Fruit fly (Drosophila melanogaster) whole organism, embryonic: ENCODE data around the gene Hs2st.

Source experiments
- Atf-2 ChIP-seq: fragments of 200-800 bp; sonication (Bioruptor generic); optimal IDR thresholded peaks from 2 replicates; lab custom pipeline; 2016; ENCODE audit warnings: missing biosample characterization, missing genetic modification characterization
- B-H2 ChIP-seq: fragments of 200-800 bp; sonication (Bioruptor generic); optimal IDR thresholded peaks from 2 replicates; lab custom pipeline; 2018; ENCODE audit warnings: missing biosample characterization, mild to moderate bottlenecking, missing genetic modification characterization
- CG11247 ChIP-seq: fragments of 200-800 bp; sonication (Bioruptor generic); IDR thresholded peaks from 2 replicates; pipeline ENCODE4 v1.3.6; 2022; ENCODE audit warnings: missing biosample characterization, missing genetic modification characterization
- CG12299 ChIP-seq: fragments of 200-800 bp; sonication (Bioruptor generic); optimal IDR thresholded peaks from 2 replicates; lab custom pipeline; 2018; ENCODE audit warnings: missing biosample characterization, mild to moderate bottlenecking, missing genetic modification characterization
- CG12769 ChIP-seq: fragments of 200-800 bp; sonication (Bioruptor generic); optimal IDR thresholded peaks from 2 replicates; lab custom pipeline; 2019; ENCODE audit warnings: missing biosample characterization, mild to moderate bottlenecking, missing genetic modification characterization, moderate library complexity
- CG1529 ChIP-seq: fragments of 200-800 bp; sonication (Bioruptor generic); optimal IDR thresholded peaks from 3 replicates; lab custom pipeline; 2018; ENCODE audit warnings: missing biosample characterization, missing genetic modification characterization
- CG1602 ChIP-seq: fragments of 200-800 bp; sonication (Bioruptor generic); optimal IDR thresholded peaks from 3 replicates; lab custom pipeline; 2016; ENCODE audit warnings: missing biosample characterization, missing genetic modification characterization
- CG1603 ChIP-seq: fragments of 200-800 bp; sonication (Bioruptor generic); optimal IDR thresholded peaks from 2 replicates; lab custom pipeline; 2019; ENCODE audit warnings: missing biosample characterization, mild to moderate bottlenecking, missing genetic modification characterization, moderate library complexity
- CG16779 ChIP-seq: fragments of 200-800 bp; sonication (Bioruptor generic); IDR thresholded peaks from 2 replicates; pipeline ENCODE4 v1.3.6; 2022; ENCODE audit warnings: missing biosample characterization, missing genetic modification characterization
- CG17328 ChIP-seq: fragments of 200-800 bp; sonication (Bioruptor generic); IDR thresholded peaks from 2 replicates; pipeline ENCODE4 v1.3.6; 2022; ENCODE audit warnings: missing biosample characterization, missing genetic modification characterization
- CG17361 ChIP-seq: fragments of 200-800 bp; sonication (Bioruptor generic); IDR thresholded peaks from 3 replicates; pipeline ENCODE4 v1.3.6; 2022; ENCODE audit warnings: missing biosample characterization, missing genetic modification characterization
- CG3838 ChIP-seq: fragments of 200-800 bp; sonication (Bioruptor generic); optimal IDR thresholded peaks from 3 replicates; lab custom pipeline; 2016; ENCODE audit warnings: missing biosample characterization, missing genetic modification characterization
- CG4820 ChIP-seq: fragments of 200-800 bp; sonication (Bioruptor generic); optimal IDR thresholded peaks from 3 replicates; lab custom pipeline; 2016; ENCODE audit warnings: missing biosample characterization, missing genetic modification characterization
- CG6175 ChIP-seq: fragments of 200-800 bp; sonication (Bioruptor generic); IDR thresholded peaks from 3 replicates; pipeline ENCODE4 v1.3.6; 2022; ENCODE audit warnings: missing biosample characterization, missing genetic modification characterization
- CG6813 ChIP-seq: fragments of 200-800 bp; sonication (Bioruptor generic); optimal IDR thresholded peaks from 2 replicates; lab custom pipeline; 2017; ENCODE audit warnings: missing biosample characterization, missing genetic modification characterization, mild to moderate bottlenecking, moderate library complexity, missing genetic modification reagents
- CG7839 ChIP-seq: fragments of 200-800 bp; sonication (Bioruptor generic); optimal IDR thresholded peaks from 3 replicates; lab custom pipeline; 2018; ENCODE audit warnings: missing biosample characterization, mild to moderate bottlenecking, missing genetic modification characterization, moderate library complexity
- CG8944 ChIP-seq: fragments of 200-800 bp; sonication (Bioruptor generic); optimal IDR thresholded peaks from 3 replicates; lab custom pipeline; 2016; ENCODE audit warnings: missing biosample characterization, missing genetic modification characterization
- CG9609 ChIP-seq: fragments of 200-800 bp; sonication (Bioruptor generic); optimal IDR thresholded peaks from 3 replicates; lab custom pipeline; 2016; ENCODE audit warnings: missing biosample characterization, missing genetic modification characterization
- Dref ChIP-seq: fragments of 200-800 bp; sonication (Bioruptor generic); IDR thresholded peaks from 2 replicates; pipeline ENCODE4 v1.3.6; 2022; ENCODE audit warnings: missing biosample characterization, missing genetic modification characterization
- ERR ChIP-seq: fragments of 200-800 bp; sonication (Bioruptor generic); optimal IDR thresholded peaks from 2 replicates; lab custom pipeline; 2016; ENCODE audit warnings: missing biosample characterization, missing genetic modification characterization
- Gsc ChIP-seq: fragments of 200-800 bp; sonication (Bioruptor generic); IDR thresholded peaks from 2 replicates; pipeline ENCODE4 v1.3.6; 2022; ENCODE audit warnings: missing biosample characterization, missing genetic modification characterization
- Hr3 ChIP-seq: fragments of 200-800 bp; sonication (Bioruptor generic); optimal IDR thresholded peaks from 3 replicates; lab custom pipeline; 2016; ENCODE audit warnings: missing biosample characterization, missing genetic modification characterization
- Lhr ChIP-seq: fragments of 200-800 bp; sonication (Bioruptor generic); optimal IDR thresholded peaks from 3 replicates; lab custom pipeline; 2017; ENCODE audit warnings: mild to moderate bottlenecking, missing biosample characterization, missing genetic modification reagents, missing genetic modification characterization
- Max ChIP-seq: fragments of 200-800 bp; sonication (Bioruptor generic); optimal IDR thresholded peaks from 2 replicates; lab custom pipeline; 2016; ENCODE audit warnings: missing biosample characterization, mild to moderate bottlenecking, missing genetic modification characterization
- NFAT ChIP-seq: fragments of 200-800 bp; sonication (Bioruptor generic); IDR thresholded peaks from 2 replicates; pipeline ENCODE4 v1.3.6; 2022; ENCODE audit warnings: missing biosample characterization, missing genetic modification characterization
- Side ChIP-seq: fragments of 200-800 bp; sonication (Bioruptor generic); optimal IDR thresholded peaks from 2 replicates; lab custom pipeline; 2016; ENCODE audit warnings: missing biosample characterization, missing genetic modification characterization
- Sox102F ChIP-seq: fragments of 200-800 bp; sonication (Bioruptor generic); optimal IDR thresholded peaks from 2 replicates; lab custom pipeline; 2018; ENCODE audit warnings: missing biosample characterization, mild to moderate bottlenecking, missing genetic modification characterization, moderate library complexity
- Usf ChIP-seq: fragments of 200-800 bp; sonication (Bioruptor generic); optimal IDR thresholded peaks from 2 replicates; lab custom pipeline; 2017; ENCODE audit warnings: missing genotype, missing biosample characterization, missing genetic modification characterization
- Xrp1 ChIP-seq: fragments of 200-800 bp; sonication (Bioruptor generic); IDR thresholded peaks from 2 replicates; pipeline ENCODE4 v1.3.6; 2022; ENCODE audit warnings: missing biosample characterization, missing genetic modification characterization
- ab ChIP-seq: fragments of 200-800 bp; sonication (Bioruptor generic); optimal IDR thresholded peaks from 2 replicates; lab custom pipeline; 2016; ENCODE audit warnings: missing biosample characterization, missing genetic modification characterization
- ac ChIP-seq: fragments of 200-800 bp; sonication (Bioruptor generic); optimal IDR thresholded peaks from 3 replicates; lab custom pipeline; 2017; ENCODE audit warnings: missing biosample characterization, mild to moderate bottlenecking, missing genetic modification characterization
- amos ChIP-seq: fragments of 200-800 bp; sonication (Bioruptor generic); IDR thresholded peaks from 2 replicates; pipeline ENCODE4 v1.3.6; 2022; ENCODE audit warnings: missing biosample characterization, missing genetic modification characterization; ENCODE audit not compliant: partially characterized antibody
- danr ChIP-seq: fragments of 200-800 bp; sonication (Bioruptor generic); IDR thresholded peaks from 2 replicates; pipeline ENCODE4 v1.3.6; 2022; ENCODE audit warnings: missing biosample characterization, missing genetic modification characterization
- dmrt11E ChIP-seq: fragments of 200-800 bp; sonication (Bioruptor generic); optimal IDR thresholded peaks from 3 replicates; lab custom pipeline; 2018; ENCODE audit warnings: missing biosample characterization, mild to moderate bottlenecking, missing genetic modification characterization, moderate library complexity
- dpn ChIP-seq, 2 experiments: fragments of 200-800 bp; sonication (Bioruptor generic); optimal IDR thresholded peaks; 3 replicates each; lab custom pipeline; 2016; ENCODE audit warnings: missing biosample characterization in 2 of 2, missing genetic modification characterization in 2 of 2
- ewg ChIP-seq: fragments of 200-800 bp; sonication (Bioruptor generic); optimal IDR thresholded peaks from 3 replicates; lab custom pipeline; 2017; ENCODE audit warnings: mild to moderate bottlenecking, missing biosample characterization, missing genetic modification reagents, missing genetic modification characterization
- inv ChIP-seq: fragments of 200-800 bp; sonication (Bioruptor generic); IDR thresholded peaks from 2 replicates; pipeline ENCODE4 v1.3.6; 2022; ENCODE audit warnings: missing biosample characterization, missing genetic modification characterization; ENCODE audit not compliant: partially characterized antibody
- klu ChIP-seq: fragments of 200-800 bp; sonication (Bioruptor generic); IDR thresholded peaks from 2 replicates; pipeline ENCODE4 v1.3.6; 2022; ENCODE audit warnings: missing biosample characterization, missing genetic modification characterization
- nerfin-1 ChIP-seq: fragments of 200-800 bp; sonication (Bioruptor generic); optimal IDR thresholded peaks from 3 replicates; lab custom pipeline; 2019; ENCODE audit warnings: missing biosample characterization, mild to moderate bottlenecking, missing genetic modification characterization, moderate library complexity
- nmo ChIP-seq: fragments of 200-800 bp; sonication (Bioruptor generic); optimal IDR thresholded peaks from 2 replicates; lab custom pipeline; 2018; ENCODE audit warnings: missing biosample characterization, mild to moderate bottlenecking, missing genetic modification characterization, moderate library complexity
- oc ChIP-seq: fragments of 200-800 bp; sonication (Bioruptor generic); optimal IDR thresholded peaks from 2 replicates; lab custom pipeline; 2018; ENCODE audit warnings: missing biosample characterization, mild to moderate bottlenecking, missing genetic modification characterization, moderate library complexity
- odd ChIP-seq: fragments of 200-800 bp; sonication (Bioruptor generic); optimal IDR thresholded peaks from 2 replicates; lab custom pipeline; 2017; ENCODE audit warnings: missing biosample characterization, mild to moderate bottlenecking, missing genetic modification characterization
- org-1 ChIP-seq: fragments of 200-800 bp; sonication (Bioruptor generic); optimal IDR thresholded peaks from 2 replicates; lab custom pipeline; 2017; ENCODE audit warnings: missing biosample characterization, missing genetic modification characterization
- p53 ChIP-seq: fragments of 200-800 bp; sonication (Bioruptor generic); optimal IDR thresholded peaks from 2 replicates; lab custom pipeline; 2016; ENCODE audit warnings: missing biosample characterization, missing genetic modification characterization
- ranshi ChIP-seq: fragments of 200-800 bp; sonication (Bioruptor generic); IDR thresholded peaks from 2 replicates; pipeline ENCODE4 v1.3.6; 2022; ENCODE audit warnings: missing biosample characterization, missing genetic modification characterization
- ssp ChIP-seq: fragments of 200-800 bp; sonication (Bioruptor generic); IDR thresholded peaks from 2 replicates; pipeline ENCODE4 v1.3.6; 2022; ENCODE audit warnings: missing biosample characterization, missing genetic modification characterization
- tgo ChIP-seq: fragments of 200-800 bp; sonication (Bioruptor generic); IDR thresholded peaks from 3 replicates; pipeline ENCODE4 v1.3.6; 2022; ENCODE audit warnings: missing biosample characterization, missing genetic modification characterization
- trem ChIP-seq: fragments of 200-800 bp; optimal IDR thresholded peaks from 3 replicates; lab custom pipeline; 2019; ENCODE audit warnings: missing biosample characterization, mild to moderate bottlenecking, missing genetic modification characterization, moderate library complexity
- twi ChIP-seq: fragments of 200-800 bp; optimal IDR thresholded peaks from 2 replicates; lab custom pipeline; 2019; ENCODE audit warnings: missing biosample characterization, mild to moderate bottlenecking, missing genetic modification characterization, moderate library complexity
- wek ChIP-seq: fragments of 200-800 bp; sonication (Bioruptor generic); optimal IDR thresholded peaks from 3 replicates; lab custom pipeline; 2018; ENCODE audit warnings: missing biosample characterization, mild to moderate bottlenecking, missing genetic modification characterization, moderate library complexity
- zfh1 ChIP-seq: fragments of 200-800 bp; sonication (Bioruptor generic); IDR thresholded peaks from 3 replicates; pipeline ENCODE4 v1.3.6; 2022; ENCODE audit warnings: missing biosample characterization, missing genetic modification characterization

Hs2st gene

DNA sequence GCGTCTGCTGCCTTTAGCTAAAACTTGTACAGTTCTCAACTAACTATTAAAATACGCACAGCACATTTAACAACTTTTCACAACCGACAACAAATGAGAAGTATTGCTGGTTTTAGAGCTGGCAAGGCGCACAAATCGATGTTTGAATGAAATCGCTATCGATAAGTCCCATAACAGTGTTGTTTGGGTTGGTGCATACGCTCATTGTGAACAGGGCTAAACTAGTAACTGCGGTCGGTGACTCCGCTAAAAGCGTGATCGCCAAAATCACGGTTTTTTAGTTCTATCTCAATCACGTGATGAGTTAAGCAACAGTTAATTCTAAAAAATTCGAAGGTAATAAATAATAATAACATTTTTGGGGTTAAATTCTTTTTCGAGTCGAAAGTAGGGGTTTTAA, 8.8 kb upstream of the Hs2st start, which contains the start of gene Top2 (continued):
- TF ChIP-seq oc (tag; lab: Kevin White, UChicago): peak; percentile 22
- peak; percentile 81 for TF ChIP-seq inv (GFP tag; lab: Robert Waterston, UW)
- no peak for TF ChIP-seq Xrp1 (GFP tag; lab: Robert Waterston, UW)
- peak; percentile 43 for TF ChIP-seq ewg (GFP tag; lab: Kevin White, UChicago)
- peak; percentile 71 for TF ChIP-seq p53
- TF ChIP-seq Sox102F (GFP tag; lab: Kevin White, UChicago): no peak
- peak; percentile 83 for TF ChIP-seq ssp (GFP tag; lab: Robert Waterston, UW)
- peak; percentile 18 for TF ChIP-seq Hr3 (GFP tag; lab: Kevin White, UChicago)
- peak; percentile 42 for TF ChIP-seq Side (GFP tag; lab: Kevin White, UChicago)
- no peak; the same call in 1 of the 2 replicates for TF ChIP-seq klu (GFP tag; lab: Robert Waterston, UW)
- TF ChIP-seq dpn (GFP tag; optimal IDR thresholded peaks at IDR 0.05; lab: Kevin White, UChicago): peak; percentile 50 to 70
- no peak for TF ChIP-seq Gsc (GFP tag; lab: Robert Waterston, UW)
- TF ChIP-seq ac (GFP tag; lab: Kevin White, UChicago): no peak
- no peak for TF ChIP-seq tgo (GFP tag; lab: Robert Waterston, UW)
- peak; percentile 91 for TF ChIP-seq amos (GFP tag; lab: Robert Waterston, UW)
- no peak for TF ChIP-seq wek
- TF ChIP-seq ranshi (GFP tag; lab: Robert Waterston, UW): no peak; the same call in 1 of the 2 replicates
- no peak for TF ChIP-seq Atf-2 (GFP tag; lab: Kevin White, UChicago)
- TF ChIP-seq ab: no peak
- TF ChIP-seq nerfin-1: no peak
- peak; percentile 54 for TF ChIP-seq B-H2
- no peak for TF ChIP-seq CG17328 (GFP tag; lab: Robert Waterston, UW)
- peak; percentile 98 for TF ChIP-seq Dref (GFP tag; lab: Robert Waterston, UW)
- TF ChIP-seq org-1 (GFP tag; lab: Kevin White, UChicago): no peak
- no peak for TF ChIP-seq CG3838 (GFP tag; lab: Kevin White, UChicago)
- no peak for TF ChIP-seq danr (GFP tag; lab: Robert Waterston, UW)
- peak; percentile 94 for TF ChIP-seq Lhr (GFP tag; lab: Kevin White, UChicago)
- TF ChIP-seq CG11247 (GFP tag; lab: Robert Waterston, UW): no peak
- peak; percentile 94 for TF ChIP-seq CG1603 (tag; lab: Kevin White, UChicago)
- no peak for TF ChIP-seq CG17361 (GFP tag; lab: Robert Waterston, UW)
- TF ChIP-seq zfh1 (GFP tag; lab: Robert Waterston, UW): peak; percentile 37; the same call in 1 of the 3 replicates
- peak; percentile 31 for TF ChIP-seq Max (GFP tag; lab: Kevin White, UChicago)
- no peak for TF ChIP-seq CG12299 (tag; lab: Kevin White, UChicago)
- peak; percentile 23 for TF ChIP-seq CG12769
- TF ChIP-seq CG1602 (GFP tag; lab: Kevin White, UChicago): no peak
- peak; percentile 78 for TF ChIP-seq trem
- TF ChIP-seq CG16779 (GFP tag; lab: Robert Waterston, UW): no peak
- TF ChIP-seq CG4820 (GFP tag; lab: Kevin White, UChicago): no peak
- peak; percentile 55; the same call in 1 of the 2 replicates for TF ChIP-seq NFAT (GFP tag; lab: Robert Waterston, UW)
- no peak for TF ChIP-seq CG1529
- peak; percentile 14 for TF ChIP-seq CG7839
- TF ChIP-seq CG9609: peak; percentile 28
- no peak for TF ChIP-seq CG6813 (GFP tag; lab: Kevin White, UChicago)
- peak; percentile 13 for TF ChIP-seq ERR
- TF ChIP-seq dmrt11E: peak; percentile 8
- TF ChIP-seq CG8944: no peak
- TF ChIP-seq twi (tag; lab: Kevin White, UChicago): peak; percentile 8
- no peak for TF ChIP-seq CG6175 (GFP tag; lab: Robert Waterston, UW)
- TF ChIP-seq Usf (GFP tag; lab: Kevin White, UChicago): peak; percentile 81
- no peak for TF ChIP-seq odd (GFP tag; lab: Kevin White, UChicago)
- TF ChIP-seq nmo (GFP tag; lab: Kevin White, UChicago): peak; percentile 70
